Worm (Caenorhabditis elegans): ENCODE results near the gene Y53F4B.5.

Gene Y53F4B.5

ce11 chrII:14938319-14938718, 45.5 kb downstream of the Y53F4B.5 start:
- TF ChIP-seq ceh-90 (tag; optimal IDR thresholded peaks at IDR 0.05) (no peak), xbp-1 (tag; optimal IDR thresholded peaks at IDR 0.05) (no peak), jun-1 (tag; optimal IDR thresholded peaks at IDR 0.05) (no peak), efl-3 (GFP tag; optimal IDR thresholded peaks at IDR 0.05) (no peak), nhr-47 (tag; optimal IDR thresholded peaks at IDR 0.05) (peak; percentile 20), fkh-10 (GFP tag; optimal IDR thresholded peaks at IDR 0.05) (peak; percentile 85), mep-1 (tag; optimal IDR thresholded peaks at IDR 0.05) (no peak), ces-1 (GFP tag; optimal IDR thresholded peaks at IDR 0.05) (peak; percentile 49), nhr-71 (tag; optimal IDR thresholded peaks at IDR 0.05) (peak; percentile 28), nhr-28 (tag; optimal IDR thresholded peaks at IDR 0.05) (no peak), hlh-4 (tag; optimal IDR thresholded peaks at IDR 0.05) (no peak), nhr-20 (tag; optimal IDR thresholded peaks at IDR 0.05) (no peak), elt-2 (tag; optimal IDR thresholded peaks at IDR 0.05) (no peak), unc-130 (tag; optimal IDR thresholded peaks at IDR 0.05) (no peak), skn-1 (tag; optimal IDR thresholded peaks at IDR 0.05) (no peak), efl-1 (optimal IDR thresholded peaks at IDR 0.05) (no peak), efl-1 (GFP tag; optimal IDR thresholded peaks at IDR 0.05 in 1 of 2) (peak in 1 of 2 experiments; percentile 17), hpl-2 (GFP tag; optimal IDR thresholded peaks at IDR 0.05) (no peak), nhr-12 (tag; optimal IDR thresholded peaks at IDR 0.05) (no peak), fkh-4 (tag; optimal IDR thresholded peaks at IDR 0.05; ENCODE audit: borderline replicate concordance) (no peak), lin-14 (GFP tag; optimal IDR thresholded peaks at IDR 0.05) (peak; percentile 39), pax-3 (tag; optimal IDR thresholded peaks at IDR 0.05) (no peak), ceh-8 (GFP tag; optimal IDR thresholded peaks at IDR 0.05) (no peak), nhr-90 (tag; optimal IDR thresholded peaks at IDR 0.05; ENCODE audit: poor library complexity) (no peak), isw-1 (GFP tag; IDR thresholded peaks at IDR 0.05) (no peak), ztf-4 (tag; optimal IDR thresholded peaks at IDR 0.05) (no peak), tlp-1 (tag; optimal IDR thresholded peaks at IDR 0.05) (no peak)

- peak; percentile 9 for TF ChIP-seq pax-3 (tag; optimal IDR thresholded peaks at IDR 0.05)
- TF ChIP-seq ceh-63 (GFP tag; optimal IDR thresholded peaks at IDR 0.05): no peak
- TF ChIP-seq nhr-20 (tag; optimal IDR thresholded peaks at IDR 0.05): no peak
- no peak for TF ChIP-seq alr-1 (tag; optimal IDR thresholded peaks at IDR 0.05; ENCODE audit: borderline replicate concordance)
- TF ChIP-seq fkh-8 (tag; optimal IDR thresholded peaks at IDR 0.05): peak; percentile 32
- TF ChIP-seq sox-4 (tag; optimal IDR thresholded peaks at IDR 0.05): peak; percentile 51
- TF ChIP-seq dsc-1 (tag; optimal IDR thresholded peaks at IDR 0.05): peak; percentile 88
- TF ChIP-seq sup-37 (GFP tag; optimal IDR thresholded peaks at IDR 0.05): no peak
- no peak for TF ChIP-seq ceh-82 (tag; optimal IDR thresholded peaks at IDR 0.05)
These were observed 48.3 kb downstream of the Y53F4B.5 start for ce11 chrII:14935431-14936071.

Measured in whole organism, L1 larva.